Worm (Caenorhabditis elegans): ENCODE measurements around the gene F21H7.2.

The F21H7.2 gene

ce11 chrV:16218972-16219757 lies 10.6 kb downstream of the F21H7.2 start, which contains the start of gene glc-1:
Gene glc-1 (plus strand): TSS chrV:16219634.
- peak; percentile 40 for TF ChIP-seq elt-2 (tag; optimal IDR thresholded peaks at IDR 0.05)
- TF ChIP-seq snpc-4 (tag; optimal IDR thresholded peaks at IDR 0.05): no peak
- TF ChIP-seq nhr-76 (tag; optimal IDR thresholded peaks at IDR 0.05): no peak
- no peak for TF ChIP-seq nhr-237 (tag; optimal IDR thresholded peaks at IDR 0.05)
- no peak for TF ChIP-seq fkh-10 (GFP tag; optimal IDR thresholded peaks at IDR 0.05)
- TF ChIP-seq elt-1 (tag; optimal IDR thresholded peaks at IDR 0.05): no peak
- TF ChIP-seq mml-1 (tag; optimal IDR thresholded peaks at IDR 0.05): no peak
- TF ChIP-seq eor-1 (tag; optimal IDR thresholded peaks at IDR 0.05): no peak
- TF ChIP-seq daf-12 (tag; optimal IDR thresholded peaks at IDR 0.05): no peak
- TF ChIP-seq pqm-1 (tag; optimal IDR thresholded peaks at IDR 0.05): peak; percentile 10

DNA sequence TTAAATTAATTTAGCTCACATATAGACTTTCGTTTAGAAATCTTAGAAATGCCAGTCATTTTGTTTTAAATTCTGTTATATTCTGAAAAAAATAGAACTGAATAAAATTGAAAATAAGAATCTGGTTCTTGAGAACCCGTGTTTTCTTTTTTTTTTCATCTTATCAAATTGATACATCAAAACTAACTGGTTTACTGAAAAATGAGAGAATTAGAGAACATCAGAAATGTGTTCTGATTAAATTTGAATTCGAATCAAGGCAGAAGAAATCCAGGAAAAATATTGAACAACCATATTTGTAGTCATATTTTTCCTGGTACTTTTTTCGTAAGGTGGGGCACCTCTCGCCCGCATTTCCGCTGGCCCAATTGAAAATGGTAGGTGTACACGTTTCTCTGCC lies 11.3 kb downstream of the F21H7.2 start, which contains the start of gene F11A5.15:
TSS of gene F11A5.15 (minus strand) at position 101 of the 400 bp plus-strand sequence.
- TF ChIP-seq fkh-2 (tag; optimal IDR thresholded peaks at IDR 0.05) (no peak), fkh-10 (GFP tag; optimal IDR thresholded peaks at IDR 0.05) (no peak), eor-1 (tag; optimal IDR thresholded peaks at IDR 0.05) (no peak), ZK546.5 (tag; optimal IDR thresholded peaks at IDR 0.05) (no peak), nhr-28 (tag; optimal IDR thresholded peaks at IDR 0.05) (no peak), egl-27 (tag; optimal IDR thresholded peaks at IDR 0.05) (no peak)

DNA sequence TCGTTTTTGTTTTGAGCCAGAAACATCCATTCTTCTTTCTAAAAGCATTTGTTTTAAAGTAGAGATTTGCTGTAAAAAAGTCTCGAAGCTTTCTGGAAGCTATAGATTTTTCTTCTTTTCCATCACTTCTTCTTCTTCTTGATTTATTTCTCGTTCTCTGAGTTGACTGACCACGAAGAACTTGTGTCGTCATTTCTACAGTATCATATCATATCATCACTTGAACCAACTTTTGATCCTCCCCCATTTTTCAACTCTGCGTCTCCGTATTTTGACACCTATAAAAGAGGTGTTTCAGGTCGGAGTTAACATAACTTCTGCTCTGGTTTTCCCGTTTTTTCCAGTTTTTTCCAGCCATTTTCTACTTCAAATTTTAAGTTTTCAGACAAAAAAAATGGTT lies 15.3 kb downstream of the F21H7.2 start, which contains the start of gene F11A5.9:
TSS of gene F11A5.9 (plus strand) at position 386 of the 400 bp plus-strand sequence.
- no peak for TF ChIP-seq zag-1 (tag; optimal IDR thresholded peaks at IDR 0.05)

DNA sequence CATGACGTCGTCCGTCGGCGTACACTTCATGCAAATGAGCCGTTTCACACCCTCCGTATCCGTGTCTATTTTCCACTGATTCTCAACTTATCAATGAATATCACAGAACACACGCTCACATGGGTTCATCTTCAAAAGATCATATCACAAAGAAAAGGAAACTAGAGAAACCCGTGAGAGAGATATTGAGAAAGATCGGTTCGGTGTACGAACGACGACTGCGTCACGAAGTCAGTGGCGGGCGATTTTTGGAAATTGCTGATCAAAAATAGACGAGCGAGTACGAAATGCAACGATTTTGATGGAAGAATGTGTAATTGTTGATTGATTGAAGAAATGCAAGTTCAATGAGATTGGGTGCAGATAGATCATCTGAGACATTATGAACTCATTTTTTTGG lies 16.5 kb downstream of the F21H7.2 start:
- TF ChIP-seq nhr-237 (tag; optimal IDR thresholded peaks at IDR 0.05) (no peak), fos-1 (tag; optimal IDR thresholded peaks at IDR 0.05) (no peak), ceh-28 (tag; optimal IDR thresholded peaks at IDR 0.05) (no peak), egl-5 (tag; optimal IDR thresholded peaks at IDR 0.05) (no peak), mdl-1 (tag; optimal IDR thresholded peaks at IDR 0.05) (no peak), elt-3 (tag; optimal IDR thresholded peaks at IDR 0.05) (peak in 2 of 3 experiments; percentile 26 to 43), zag-1 (tag; optimal IDR thresholded peaks at IDR 0.05) (no peak), ceh-9 (tag; optimal IDR thresholded peaks at IDR 0.05) (no peak), nhr-76 (tag; optimal IDR thresholded peaks at IDR 0.05) (no peak), fkh-10 (GFP tag; optimal IDR thresholded peaks at IDR 0.05) (no peak), elt-2 (tag; optimal IDR thresholded peaks at IDR 0.05) (no peak), nhr-77 (tag; optimal IDR thresholded peaks at IDR 0.05) (no peak), ztf-11 (tag; optimal IDR thresholded peaks at IDR 0.05) (no peak), lin-39 (tag; optimal IDR thresholded peaks at IDR 0.05) (no peak), nhr-67 (tag; optimal IDR thresholded peaks at IDR 0.05) (no peak), unc-62 (GFP tag; optimal IDR thresholded peaks at IDR 0.05) (no peak), skn-1 (tag; optimal IDR thresholded peaks at IDR 0.05) (no peak), ama-1 (optimal IDR thresholded peaks at IDR 0.05) (no peak), nhr-43 (tag; optimal IDR thresholded peaks at IDR 0.05; ENCODE audit: poor library complexity, severe bottlenecking) (peak; percentile 93), nhr-23 (tag; optimal IDR thresholded peaks at IDR 0.05) (peak; percentile 39), nhr-25 (tag; optimal IDR thresholded peaks at IDR 0.05) (peak; percentile 14)

- TF ChIP-seq nhr-12 (tag; optimal IDR thresholded peaks at IDR 0.05) (no peak), nhr-43 (tag; optimal IDR thresholded peaks at IDR 0.05; ENCODE audit: poor library complexity, severe bottlenecking) (peak; percentile 26)
These were observed 18.1 kb downstream of the F21H7.2 start for ce11 chrV:16211713-16212112.
